Fruit fly (Drosophila melanogaster) whole organism, prepupa: Measurements from ENCODE around the gene LSm3.

ENCODE experiments used
- Blimp-1 ChIP-seq: fragments of 200-800 bp; sonication (Bioruptor generic); optimal IDR thresholded peaks from 3 replicates; lab custom pipeline; 2017; ENCODE audit warnings: missing biosample characterization, missing genetic modification characterization, mild to moderate bottlenecking, moderate library complexity, missing genetic modification reagents
- CG10631 ChIP-seq: fragments of 200-800 bp; sonication (Bioruptor generic); optimal IDR thresholded peaks from 2 replicates; lab custom pipeline; 2016; ENCODE audit warnings: missing biosample characterization, missing genetic modification characterization
- CG10669 ChIP-seq: fragments of 200-800 bp; sonication (Bioruptor generic); optimal IDR thresholded peaks from 3 replicates; lab custom pipeline; 2018; ENCODE audit warnings: missing biosample characterization, mild to moderate bottlenecking, missing genetic modification characterization, moderate library complexity
- CG15336 ChIP-seq: fragments of 200-800 bp; sonication (Bioruptor generic); IDR thresholded peaks from 2 replicates; pipeline ENCODE4 v1.3.6; 2022; ENCODE audit warnings: missing biosample characterization, missing genetic modification characterization
- CG1621 ChIP-seq: fragments of 200-800 bp; sonication (Bioruptor generic); optimal IDR thresholded peaks from 3 replicates; lab custom pipeline; 2018; ENCODE audit warnings: missing biosample characterization, mild to moderate bottlenecking, missing genetic modification characterization
- CG16779 ChIP-seq: fragments of 200-800 bp; sonication (Bioruptor generic); optimal IDR thresholded peaks from 3 replicates; lab custom pipeline; 2017; ENCODE audit warnings: missing biosample characterization, mild to moderate bottlenecking, missing genetic modification characterization
- CG32006 ChIP-seq: fragments of 200-800 bp; sonication (Bioruptor generic); optimal IDR thresholded peaks from 3 replicates; lab custom pipeline; 2017; ENCODE audit warnings: missing biosample characterization, mild to moderate bottlenecking, missing genetic modification characterization
- CG34406 ChIP-seq: fragments of 200-800 bp; sonication (Bioruptor generic); optimal IDR thresholded peaks from 3 replicates; lab custom pipeline; 2016; ENCODE audit warnings: missing biosample characterization, missing genetic modification characterization
- CG3919 ChIP-seq: fragments of 200-800 bp; sonication (Bioruptor generic); optimal IDR thresholded peaks from 3 replicates; lab custom pipeline; 2016; ENCODE audit warnings: missing biosample characterization, missing genetic modification characterization
- CG4318 ChIP-seq: fragments of 200-800 bp; sonication (Bioruptor generic); optimal IDR thresholded peaks from 3 replicates; lab custom pipeline; 2017; ENCODE audit warnings: missing biosample characterization, mild to moderate bottlenecking, missing genetic modification characterization
- CG6163 ChIP-seq: fragments of 200-800 bp; sonication (Bioruptor generic); IDR thresholded peaks from 3 replicates; pipeline ENCODE4 v1.3.6; 2022; ENCODE audit warnings: missing biosample characterization, missing genetic modification characterization
- CG6276 ChIP-seq: fragments of 200-800 bp; sonication (Bioruptor generic); optimal IDR thresholded peaks from 2 replicates; lab custom pipeline; 2017; ENCODE audit warnings: missing biosample characterization, mild to moderate bottlenecking, missing genetic modification characterization
- CG6808 ChIP-seq: fragments of 200-800 bp; sonication (Bioruptor generic); optimal IDR thresholded peaks from 3 replicates; lab custom pipeline; 2017; ENCODE audit warnings: missing biosample characterization, missing genetic modification characterization, mild to moderate bottlenecking, moderate library complexity, missing genetic modification reagents
- CG8119 ChIP-seq: fragments of 200-800 bp; sonication (Bioruptor generic); IDR thresholded peaks from 3 replicates; pipeline ENCODE4 v1.3.6; 2022; ENCODE audit warnings: missing biosample characterization, missing genetic modification characterization
- CG8319 ChIP-seq: fragments of 200-800 bp; sonication (Bioruptor generic); optimal IDR thresholded peaks from 3 replicates; lab custom pipeline; 2016; ENCODE audit warnings: missing biosample characterization, missing genetic modification characterization
- CG8632 ChIP-seq: fragments of 200-800 bp; sonication (Bioruptor generic); optimal IDR thresholded peaks from 3 replicates; lab custom pipeline; 2016; ENCODE audit warnings: missing biosample characterization, missing genetic modification characterization
- CG9139 ChIP-seq: fragments of 200-800 bp; sonication (Bioruptor generic); optimal IDR thresholded peaks from 3 replicates; lab custom pipeline; 2017; ENCODE audit warnings: missing biosample characterization, mild to moderate bottlenecking, missing genetic modification characterization
- Eip75B ChIP-seq: fragments of 200-800 bp; sonication (Bioruptor generic); optimal IDR thresholded peaks from 3 replicates; lab custom pipeline; 2016; ENCODE audit warnings: missing biosample characterization, missing genetic modification characterization
- Eip78C ChIP-seq: fragments of 200-800 bp; sonication (Bioruptor generic); peaks from one replicate; lab custom pipeline; 2016; ENCODE audit warnings: missing biosample characterization, missing genetic modification characterization
- Eip93F ChIP-seq: fragments of 200-800 bp; sonication (Bioruptor generic); optimal IDR thresholded peaks from 2 replicates; lab custom pipeline; 2016; ENCODE audit warnings: missing biosample characterization, mild to moderate bottlenecking, missing genetic modification characterization
- Ets21C ChIP-seq: fragments of 200-800 bp; sonication (Bioruptor generic); optimal IDR thresholded peaks from 3 replicates; lab custom pipeline; 2016; ENCODE audit warnings: missing biosample characterization, missing genetic modification characterization
- Ets96B ChIP-seq: fragments of 200-800 bp; optimal IDR thresholded peaks from 2 replicates; lab custom pipeline; 2019; ENCODE audit warnings: missing biosample characterization, mild to moderate bottlenecking, missing genetic modification characterization, moderate library complexity
- Hr38 ChIP-seq: sonication (Bioruptor generic); optimal IDR thresholded peaks from 2 replicates; lab custom pipeline; 2016; ENCODE audit warnings: missing biosample characterization, missing genetic modification characterization
- Hr39 ChIP-seq: fragments of 200-800 bp; sonication (Bioruptor generic); optimal IDR thresholded peaks from 2 replicates; lab custom pipeline; 2016; ENCODE audit warnings: missing biosample characterization, missing genetic modification characterization
- Hr4 ChIP-seq: fragments of 200-800 bp; sonication (Bioruptor generic); optimal IDR thresholded peaks from 3 replicates; lab custom pipeline; 2016; ENCODE audit warnings: missing biosample characterization, missing genetic modification characterization
- Lpt ChIP-seq: fragments of 200-800 bp; sonication (Bioruptor generic); optimal IDR thresholded peaks from 3 replicates; lab custom pipeline; 2016; ENCODE audit warnings: missing biosample characterization, missing genetic modification characterization
- Met ChIP-seq: fragments of 200-800 bp; sonication (Bioruptor generic); optimal IDR thresholded peaks from 3 replicates; lab custom pipeline; 2016; ENCODE audit warnings: missing biosample characterization, missing genetic modification characterization
- Sox102F ChIP-seq: fragments of 200-800 bp; sonication (Bioruptor generic); optimal IDR thresholded peaks from 2 replicates; lab custom pipeline; 2016; ENCODE audit warnings: missing biosample characterization, mild to moderate bottlenecking, missing genetic modification characterization
- Sox14 ChIP-seq: fragments of 200-800 bp; sonication (Bioruptor generic); optimal IDR thresholded peaks from 3 replicates; lab custom pipeline; 2016; ENCODE audit warnings: missing biosample characterization, missing genetic modification characterization
- Sox15 ChIP-seq: fragments of 200-800 bp; sonication (Bioruptor generic); optimal IDR thresholded peaks from 3 replicates; lab custom pipeline; 2016; ENCODE audit warnings: missing biosample characterization, missing genetic modification characterization
- cyc ChIP-seq: fragments of 200-800 bp; sonication (Bioruptor generic); optimal IDR thresholded peaks from 3 replicates; lab custom pipeline; 2016; ENCODE audit warnings: missing biosample characterization, missing genetic modification characterization
- dac ChIP-seq: fragments of 200-800 bp; sonication (Bioruptor generic); optimal IDR thresholded peaks from 2 replicates; lab custom pipeline; 2017; ENCODE audit warnings: missing biosample characterization, mild to moderate bottlenecking, missing genetic modification characterization
- dsx ChIP-seq: fragments of 200-800 bp; optimal IDR thresholded peaks from 3 replicates; lab custom pipeline; 2019; ENCODE audit warnings: missing biosample characterization, mild to moderate bottlenecking, missing genetic modification characterization, moderate library complexity; ENCODE audit not compliant: poor library complexity, severe bottlenecking
- esn ChIP-seq: fragments of 200-800 bp; sonication (Bioruptor generic); optimal IDR thresholded peaks from 2 replicates; lab custom pipeline; 2016; ENCODE audit warnings: missing biosample characterization, mild to moderate bottlenecking, missing genetic modification characterization, moderate library complexity
- fd59A ChIP-seq: fragments of 200-800 bp; sonication (Bioruptor generic); optimal IDR thresholded peaks from 2 replicates; lab custom pipeline; 2017; ENCODE audit warnings: missing biosample characterization, mild to moderate bottlenecking, missing genetic modification characterization, missing genetic modification reagents
- fd85E ChIP-seq: fragments of 200-800 bp; sonication (Bioruptor generic); optimal IDR thresholded peaks from 3 replicates; lab custom pipeline; 2016; ENCODE audit warnings: missing biosample characterization, missing genetic modification characterization
- fkh ChIP-seq: fragments of 200-800 bp; sonication (Bioruptor generic); optimal IDR thresholded peaks from 3 replicates; lab custom pipeline; 2017; ENCODE audit warnings: missing biosample characterization, mild to moderate bottlenecking, missing genetic modification characterization, moderate library complexity
- lz ChIP-seq: fragments of 200-800 bp; sonication (Bioruptor generic); optimal IDR thresholded peaks from 3 replicates; lab custom pipeline; 2016; ENCODE audit warnings: missing biosample characterization, missing genetic modification characterization
- pdm3 ChIP-seq: fragments of 200-800 bp; sonication (Bioruptor generic); optimal IDR thresholded peaks from 3 replicates; lab custom pipeline; 2016; ENCODE audit warnings: missing biosample characterization, missing genetic modification characterization
- salr ChIP-seq, 2 experiments: fragments of 200-800 bp; sonication (Bioruptor generic); optimal IDR thresholded peaks; 3 replicates each; lab custom pipeline; 2016 to 2018; ENCODE audit warnings: missing biosample characterization in 2 of 2, missing genetic modification characterization in 2 of 2, mild to moderate bottlenecking in 1 of 2
- spab ChIP-seq: fragments of 200-800 bp; sonication (Bioruptor generic); optimal IDR thresholded peaks from 2 replicates; lab custom pipeline; 2017; ENCODE audit warnings: missing biosample characterization, mild to moderate bottlenecking, missing genetic modification characterization, missing genetic modification reagents
- ss ChIP-seq, 2 experiments: fragments of 200-800 bp; sonication (Bioruptor generic); optimal IDR thresholded peaks; 2 replicates in 1 of 2; 3 replicates in 1 of 2; lab custom pipeline; 2017 to 2018; ENCODE audit warnings: mild to moderate bottlenecking in 2 of 2, missing biosample characterization in 2 of 2, missing genetic modification characterization in 2 of 2, moderate library complexity in 1 of 2
- svp ChIP-seq: fragments of 200-800 bp; sonication (Bioruptor generic); peaks from one replicate; lab custom pipeline; 2016; ENCODE audit warnings: missing biosample characterization, missing genetic modification characterization
- topi ChIP-seq: fragments of 200-800 bp; sonication (Bioruptor generic); optimal IDR thresholded peaks from 3 replicates; lab custom pipeline; 2016; ENCODE audit warnings: missing biosample characterization, missing genetic modification characterization

LSm3 gene

DNA sequence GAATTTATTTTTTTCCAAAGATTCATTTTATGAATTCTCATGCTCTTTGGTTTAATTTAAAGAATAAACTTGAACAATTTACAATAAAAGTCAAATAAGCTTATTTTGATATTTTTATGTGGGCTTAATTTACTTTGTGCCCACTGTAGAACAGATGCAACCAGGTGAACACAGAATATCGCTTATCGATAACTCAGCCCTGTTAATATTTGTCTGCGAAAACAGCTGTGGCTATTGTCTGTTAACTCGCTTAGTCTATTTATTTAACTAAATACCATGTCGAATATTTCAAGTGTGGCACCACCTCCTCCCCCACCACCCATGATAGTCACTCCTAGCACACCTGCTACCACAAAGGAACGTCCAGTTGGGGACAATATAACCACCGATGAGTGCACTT, 602 bp upstream of the LSm3 start, which contains the start of gene CG33108:
CG33108 (plus strand) TSS at position 200 of the 400 bp plus-strand sequence.
- TF ChIP-seq fkh (peak; percentile 55), Eip93F (no peak)
- TF ChIP-seq, all 60 proteins: peak for 1

DNA sequence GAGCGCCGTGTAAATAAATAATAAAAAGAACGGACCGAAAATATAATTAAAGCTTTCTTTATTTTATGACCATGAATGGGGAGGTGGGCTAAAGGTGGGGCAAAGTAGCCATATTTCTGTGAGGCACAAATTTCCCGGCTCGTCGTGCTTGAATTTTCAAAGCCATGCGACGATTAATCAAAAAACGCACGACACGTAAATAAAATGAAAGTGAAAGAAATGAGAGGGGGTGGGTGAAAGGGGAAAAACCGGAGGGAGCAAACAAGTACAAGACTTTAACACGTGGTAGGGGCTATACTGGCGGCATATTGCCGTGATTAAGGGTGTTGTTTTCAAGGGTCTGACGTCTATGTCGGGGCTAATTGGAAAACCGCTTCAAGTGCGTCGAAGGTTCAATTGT, 5.1 kb downstream of the LSm3 start:
- TF ChIP-seq fkh (peak; percentile 4), cyc (GFP tag; lab: Kevin White, UChicago) (no peak), CG3919 (GFP tag; lab: Kevin White, UChicago) (no peak)

DNA sequence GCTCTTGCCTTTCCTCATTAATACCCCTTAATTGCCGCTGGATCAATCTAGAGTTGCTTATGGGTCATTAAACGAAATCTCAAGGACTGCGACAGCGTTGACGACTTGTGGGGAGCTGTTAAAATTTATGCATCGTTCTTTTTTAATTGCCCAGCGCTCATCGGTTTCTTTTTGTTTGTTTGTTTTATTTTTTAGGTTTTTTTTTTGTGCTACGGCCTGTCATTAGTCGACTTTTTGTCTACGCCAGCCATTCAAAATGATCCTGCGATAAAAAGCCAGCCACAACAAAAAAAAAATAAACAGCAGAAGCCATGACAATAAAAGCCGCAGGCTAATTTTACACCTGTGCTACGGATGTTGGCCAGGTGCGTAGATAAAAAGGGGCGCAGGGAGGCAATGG, 7.9 kb downstream of the LSm3 start:
- TF ChIP-seq spab (GFP tag; lab: Kevin White, UChicago) (peak; percentile 60), Eip78C (GFP tag; lab: Kevin White, UChicago) (peak; percentile 50), CG32006 (GFP tag; lab: Kevin White, UChicago) (no peak), ss (GFP tag; optimal IDR thresholded peaks at IDR 0.05; lab: Kevin White, UChicago) (peak; percentile 76 to 84), CG6163 (GFP tag; lab: Robert Waterston, UW) (peak; percentile 46; the same call in 2 of the 3 replicates), CG10669 (GFP tag; lab: Kevin White, UChicago) (peak; percentile 21), dsx (peak; percentile 34), Hr38 (GFP tag; lab: Kevin White, UChicago) (no peak), CG1621 (peak; percentile 17), Eip75B (GFP tag; lab: Kevin White, UChicago) (no peak), CG6808 (peak; percentile 75), CG9139 (peak; percentile 66), Eip93F (no peak)

- no peak for TF ChIP-seq salr (GFP tag; optimal IDR thresholded peaks at IDR 0.05; lab: Kevin White, UChicago)
- TF ChIP-seq dac (GFP tag; lab: Kevin White, UChicago), result peak; percentile 14
- peak; percentile 54 for TF ChIP-seq Sox14
- TF ChIP-seq CG6276 (GFP tag; lab: Kevin White, UChicago), result peak; percentile 41
- TF ChIP-seq Ets96B (tag; lab: Kevin White, UChicago), result no peak
- no peak for TF ChIP-seq cyc (GFP tag; lab: Kevin White, UChicago)
- TF ChIP-seq CG8632 (GFP tag; lab: Kevin White, UChicago), result no peak
- peak; percentile 4 for TF ChIP-seq pdm3 (GFP tag; lab: Kevin White, UChicago)
- no peak for TF ChIP-seq CG15336 (GFP tag; lab: Robert Waterston, UW)
- TF ChIP-seq Hr4 (GFP tag; lab: Kevin White, UChicago), result peak; percentile 25
- no peak for TF ChIP-seq CG8319
- TF ChIP-seq fd85E (GFP tag; lab: Kevin White, UChicago), result no peak
- no peak for TF ChIP-seq Hr39 (GFP tag; lab: Kevin White, UChicago)
- no peak for TF ChIP-seq fkh
- peak; percentile 56 for TF ChIP-seq Met (GFP tag; lab: Kevin White, UChicago)
- TF ChIP-seq CG16779 (tag; lab: Kevin White, UChicago), result peak; percentile 22
- no peak for TF ChIP-seq Sox102F (GFP tag; lab: Kevin White, UChicago)
- peak; percentile 21 for TF ChIP-seq Ets21C
- no peak for TF ChIP-seq Lpt
- TF ChIP-seq CG8119, result peak; percentile 55
- TF ChIP-seq esn (GFP tag; lab: Kevin White, UChicago), result peak; percentile 32
- peak; percentile 80 for TF ChIP-seq svp (GFP tag; lab: Kevin White, UChicago)
- TF ChIP-seq Eip78C (GFP tag; lab: Kevin White, UChicago), result peak; percentile 84
- peak in 1 of 2 experiments; percentile 26 for TF ChIP-seq ss (GFP tag; optimal IDR thresholded peaks at IDR 0.05; lab: Kevin White, UChicago)
- no peak for TF ChIP-seq CG9139
- no peak for TF ChIP-seq CG34406 (GFP tag; lab: Kevin White, UChicago)
- no peak for TF ChIP-seq Sox15 (GFP tag; lab: Kevin White, UChicago)
- peak; percentile 10 for TF ChIP-seq CG3919 (GFP tag; lab: Kevin White, UChicago)
- TF ChIP-seq CG4318, result no peak
- no peak for TF ChIP-seq topi (GFP tag; lab: Kevin White, UChicago)
- no peak for TF ChIP-seq CG10669 (GFP tag; lab: Kevin White, UChicago)
- TF ChIP-seq CG10631 (GFP tag; lab: Kevin White, UChicago), result no peak
- no peak for TF ChIP-seq Blimp-1 (GFP tag; lab: Kevin White, UChicago)
- TF ChIP-seq CG6808, result peak; percentile 14
- TF ChIP-seq lz (GFP tag; lab: Kevin White, UChicago), result peak; percentile 22
- TF ChIP-seq fd59A (GFP tag; lab: Kevin White, UChicago), result no peak
Observed at dm6 chr3R:24006449-24007159, 10.5 kb downstream of the LSm3 start.
